Fruit fly (Drosophila melanogaster): ENCODE data around the gene Ranbp21.

Gene Ranbp21

dm6 chrX:19615990-19616663 lies 35.9 kb downstream of the Ranbp21 start, which contains the start of gene CG14210:
CG14210 (plus strand) TSS chrX:19616196.
- no peak for TF ChIP-seq Hr83 (GFP tag; optimal IDR thresholded peaks at IDR 0.05; ENCODE audit: poor library complexity, severe bottlenecking)
- no peak for TF ChIP-seq sage (GFP tag; optimal IDR thresholded peaks at IDR 0.05)
- TF ChIP-seq Sp1 (GFP tag; optimal IDR thresholded peaks at IDR 0.05), result no peak

- no peak for TF ChIP-seq ey (GFP tag; optimal IDR thresholded peaks at IDR 0.05)
- TF ChIP-seq Sp1 (GFP tag; optimal IDR thresholded peaks at IDR 0.05), result peak; percentile 59
- TF ChIP-seq rgr (GFP tag; optimal IDR thresholded peaks at IDR 0.05), result peak; percentile 60
- peak; percentile 62 for TF ChIP-seq CG9705 (GFP tag; optimal IDR thresholded peaks at IDR 0.05)
These were observed 38.6 kb downstream of the Ranbp21 start for dm6 chrX:19613473-19613872.

- TF ChIP-seq sv (GFP tag; optimal IDR thresholded peaks at IDR 0.05) (no peak), Abd-B (GFP tag; optimal IDR thresholded peaks at IDR 0.05) (no peak), ey (GFP tag; optimal IDR thresholded peaks at IDR 0.05) (no peak), Rel (GFP tag; optimal IDR thresholded peaks at IDR 0.05) (no peak), Rel (tag; optimal IDR thresholded peaks at IDR 0.05) (no peak), CrebA (GFP tag; optimal IDR thresholded peaks at IDR 0.05; ENCODE audit: borderline replicate concordance) (no peak), h (GFP tag; optimal IDR thresholded peaks at IDR 0.05) (no peak), pan (optimal IDR thresholded peaks at IDR 0.05) (no peak)
These were observed 40.8 kb downstream of the Ranbp21 start, which contains the start of the genes Shawn and Tyler for dm6 chrX:19611226-19611625. Shawn (plus strand) TSS chrX:19611526. Tyler (plus strand) TSS chrX:19611526.

dm6 chrX:19608042-19608609 lies 43.9 kb downstream of the Ranbp21 start:
- TF ChIP-seq br (GFP tag; optimal IDR thresholded peaks at IDR 0.05), result no peak
- TF ChIP-seq CG32264 (GFP tag; optimal IDR thresholded peaks at IDR 0.05), result no peak
- TF ChIP-seq tai (GFP tag; optimal IDR thresholded peaks at IDR 0.05), result no peak
- peak; percentile 16 for TF ChIP-seq h (GFP tag; optimal IDR thresholded peaks at IDR 0.05)
- no peak for TF ChIP-seq Dif (GFP tag; optimal IDR thresholded peaks at IDR 0.05; ENCODE audit: partially characterized antibody)
- peak; percentile 22 for TF ChIP-seq OdsH (GFP tag; optimal IDR thresholded peaks at IDR 0.05)
- TF ChIP-seq psq (GFP tag; optimal IDR thresholded peaks at IDR 0.05), result peak; percentile 79
- TF ChIP-seq Rel (GFP tag; optimal IDR thresholded peaks at IDR 0.05), result no peak
- TF ChIP-seq Rel (tag; optimal IDR thresholded peaks at IDR 0.05), result no peak
- TF ChIP-seq ey (GFP tag; optimal IDR thresholded peaks at IDR 0.05), result no peak
- peak; percentile 2 for TF ChIP-seq Sp1 (GFP tag; optimal IDR thresholded peaks at IDR 0.05)

- TF ChIP-seq Dfd (GFP tag; optimal IDR thresholded peaks at IDR 0.05) (no peak), N (GFP tag; optimal IDR thresholded peaks at IDR 0.05) (no peak), tai (GFP tag; optimal IDR thresholded peaks at IDR 0.05) (no peak), Jra (GFP tag; optimal IDR thresholded peaks at IDR 0.05) (no peak), h (GFP tag; optimal IDR thresholded peaks at IDR 0.05) (no peak), Vsx2 (GFP tag; optimal IDR thresholded peaks at IDR 0.05; ENCODE audit: partially characterized antibody) (no peak), Rel (GFP tag; optimal IDR thresholded peaks at IDR 0.05) (no peak), Rel (tag; optimal IDR thresholded peaks at IDR 0.05) (no peak), ey (GFP tag; optimal IDR thresholded peaks at IDR 0.05) (no peak), br (GFP tag; optimal IDR thresholded peaks at IDR 0.05) (no peak), dmrt93B (GFP tag; optimal IDR thresholded peaks at IDR 0.05) (no peak)
These were observed 45.1 kb downstream of the Ranbp21 start for dm6 chrX:19606971-19607370.

dm6 chrX:19606558-19606957 lies 45.5 kb downstream of the Ranbp21 start:
- TF ChIP-seq rgr (GFP tag; optimal IDR thresholded peaks at IDR 0.05), result no peak
- no peak for TF ChIP-seq psq (GFP tag; optimal IDR thresholded peaks at IDR 0.05)
- no peak for TF ChIP-seq brk (GFP tag; optimal IDR thresholded peaks at IDR 0.05)
- TF ChIP-seq lola (GFP tag; optimal IDR thresholded peaks at IDR 0.05), result no peak
- no peak for TF ChIP-seq pan (optimal IDR thresholded peaks at IDR 0.05)

dm6 chrX:19605915-19606314 lies 46.2 kb downstream of the Ranbp21 start:
- no peak for TF ChIP-seq br (GFP tag; optimal IDR thresholded peaks at IDR 0.05)
- no peak for TF ChIP-seq pan (optimal IDR thresholded peaks at IDR 0.05)
- TF ChIP-seq CG9705 (GFP tag; optimal IDR thresholded peaks at IDR 0.05), result no peak
- TF ChIP-seq dl (GFP tag; optimal IDR thresholded peaks at IDR 0.05; ENCODE audit: insufficient read depth in 1 of 2, partially characterized antibody in 2 of 2), result no peak
- no peak for TF ChIP-seq GATAd (GFP tag; optimal IDR thresholded peaks at IDR 0.05)
- TF ChIP-seq N (GFP tag; optimal IDR thresholded peaks at IDR 0.05), result no peak
- TF ChIP-seq foxo (GFP tag; optimal IDR thresholded peaks at IDR 0.05), result no peak
- TF ChIP-seq woc (GFP tag; optimal IDR thresholded peaks at IDR 0.05), result no peak
- no peak for TF ChIP-seq tai (GFP tag; optimal IDR thresholded peaks at IDR 0.05)
- TF ChIP-seq CG32264 (GFP tag; optimal IDR thresholded peaks at IDR 0.05), result no peak
- no peak for TF ChIP-seq h (GFP tag; optimal IDR thresholded peaks at IDR 0.05)
- TF ChIP-seq Vsx2 (GFP tag; optimal IDR thresholded peaks at IDR 0.05; ENCODE audit: partially characterized antibody), result no peak
- TF ChIP-seq dmrt93B (GFP tag; optimal IDR thresholded peaks at IDR 0.05), result no peak
- TF ChIP-seq Abd-B (GFP tag; optimal IDR thresholded peaks at IDR 0.05), result no peak
- TF ChIP-seq lola (GFP tag; optimal IDR thresholded peaks at IDR 0.05), result no peak
- TF ChIP-seq psq (GFP tag; optimal IDR thresholded peaks at IDR 0.05), result no peak
- no peak for TF ChIP-seq sv (GFP tag; optimal IDR thresholded peaks at IDR 0.05)
- TF ChIP-seq Dif (GFP tag; optimal IDR thresholded peaks at IDR 0.05; ENCODE audit: partially characterized antibody), result no peak

All from whole organism, wandering third instar larva.